Worm (Caenorhabditis elegans): ENCODE measurements around the gene F18E3.11.

- TF ChIP-seq elt-3 (tag; optimal IDR thresholded peaks at IDR 0.05): no peak
- no peak for TF ChIP-seq elt-1 (tag; optimal IDR thresholded peaks at IDR 0.05; ENCODE audit: borderline replicate concordance, insufficient read depth)
- TF ChIP-seq lsy-2 (tag; optimal IDR thresholded peaks at IDR 0.05): no peak
- TF ChIP-seq nhr-12 (tag; optimal IDR thresholded peaks at IDR 0.05): no peak
- TF ChIP-seq unc-39 (tag; optimal IDR thresholded peaks at IDR 0.05): no peak
- no peak for TF ChIP-seq unc-62 (GFP tag; optimal IDR thresholded peaks at IDR 0.05)
- no peak for TF ChIP-seq nhr-237 (tag; optimal IDR thresholded peaks at IDR 0.05)
- no peak for TF ChIP-seq nhr-76 (tag; optimal IDR thresholded peaks at IDR 0.05)
- no peak for TF ChIP-seq mab-5 (tag; optimal IDR thresholded peaks at IDR 0.05)
- no peak for TF ChIP-seq ztf-11 (tag; optimal IDR thresholded peaks at IDR 0.05)
- TF ChIP-seq snpc-4 (tag; optimal IDR thresholded peaks at IDR 0.05): no peak
- no peak for TF ChIP-seq tbx-8 (GFP tag; optimal IDR thresholded peaks at IDR 0.05)
Measured at ce11 chrV:7379384-7379783, 33.9 kb upstream of the F18E3.11 start, which contains the start of gene srsx-24.

All from whole organism, mixed stage, embryonic.